Worm (Caenorhabditis elegans) whole organism, L4/young adult: ENCODE results near the gene fre-1.

Experiments used
- dao-5 ChIP-seq: sonication (generic microtip); optimal IDR thresholded peaks from 2 replicates; lab custom pipeline; 2016; ENCODE audit warnings: missing genotype, missing genetic modification characterization, moderate library complexity, missing compliant biosample characterization
- him-1 ChIP-seq: sonication (generic microtip); optimal IDR thresholded peaks from 2 replicates; lab custom pipeline; 2016; ENCODE audit warnings: missing genotype, missing genetic modification reagents, missing genetic modification characterization, missing compliant biosample characterization

- TF ChIP-seq him-1 (tag; lab: Kevin White, UChicago) (no peak), dao-5 (tag; lab: Kevin White, UChicago) (no peak)
These were observed 9.6 kb upstream of the fre-1 start for ce11 chrV:20097164-20097563.
